Worm (Caenorhabditis elegans) whole organism, L2 larva: ENCODE data around the gene K11D9.3.

Experiments
- ama-1 ChIP-seq: fragments of 150-350 bp; optimal IDR thresholded peaks from 2 replicates; lab custom pipeline; 2018; ENCODE audit warnings: inconsistent platforms
- lin-39 ChIP-seq: fragments of 150-350 bp; optimal IDR thresholded peaks from 2 replicates; lab custom pipeline; 2014; ENCODE audit warnings: missing biosample characterization, missing genetic modification reagents, missing genetic modification characterization
- nhr-23 ChIP-seq: fragments of 150-350 bp; optimal IDR thresholded peaks from 2 replicates; lab custom pipeline; 2014; ENCODE audit warnings: missing biosample characterization, missing genetic modification reagents, missing genetic modification characterization
- nhr-237 ChIP-seq: fragments of 150-350 bp; optimal IDR thresholded peaks from 2 replicates; lab custom pipeline; 2014; ENCODE audit warnings: missing biosample characterization, missing genetic modification characterization
- snpc-4 ChIP-seq: fragments of 150-350 bp; optimal IDR thresholded peaks from 2 replicates; lab custom pipeline; 2014; ENCODE audit warnings: missing biosample characterization, missing genetic modification characterization
- unc-62 ChIP-seq: fragments of 150-350 bp; optimal IDR thresholded peaks from 2 replicates; lab custom pipeline; 2014; ENCODE audit warnings: missing biosample characterization, missing genetic modification reagents, missing genetic modification characterization
- ztf-11 ChIP-seq: sonication (generic microtip); optimal IDR thresholded peaks from 2 replicates; lab custom pipeline; 2017; ENCODE audit warnings: missing biosample characterization, missing genetic modification characterization

DNA sequence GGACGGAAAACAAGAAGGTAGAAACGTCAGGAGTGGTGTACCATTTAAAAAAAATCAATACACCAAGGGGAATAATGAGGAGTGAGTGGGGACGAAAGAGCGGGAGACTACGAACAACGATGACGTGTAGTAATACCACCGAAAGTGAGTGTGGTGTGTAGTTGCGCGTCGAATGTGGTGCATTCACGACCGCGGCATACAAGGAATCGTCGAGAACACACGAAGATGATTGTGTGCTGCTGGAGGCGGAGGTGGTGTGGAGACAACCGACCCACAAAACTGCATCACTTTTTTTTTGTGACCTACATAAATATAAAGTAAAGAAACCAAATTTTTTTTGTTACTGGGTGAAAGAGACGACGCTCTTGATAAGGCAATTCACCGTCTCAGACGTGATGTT is 16.4 kb upstream of the K11D9.3 start:
- TF ChIP-seq ztf-11 (tag; lab: Kevin White, UChicago) = no peak
- TF ChIP-seq ama-1 (lab: Kevin White, UChicago) = no peak
- TF ChIP-seq lin-39 (tag; lab: Kevin White, UChicago) = no peak
- no peak for TF ChIP-seq nhr-23 (tag; lab: Kevin White, UChicago)
- TF ChIP-seq unc-62 = no peak
- no peak for TF ChIP-seq nhr-237 (tag; lab: Kevin White, UChicago)
- no peak for TF ChIP-seq snpc-4 (tag; lab: Kevin White, UChicago)
